Worm (Caenorhabditis elegans) whole organism, late embryonic: ENCODE data around the gene tbc-1.

Source experiments
- C08G9.2 ChIP-seq: sonication (generic microtip); optimal IDR thresholded peaks from 2 replicates; lab custom pipeline; 2016; ENCODE audit warnings: mild to moderate bottlenecking, missing genetic modification characterization, moderate library complexity, missing compliant biosample characterization
- C38D4.7 ChIP-seq: fragments of 200-800 bp; sonication (Bioruptor generic); optimal IDR thresholded peaks from 2 replicates; lab custom pipeline; 2018; ENCODE audit warnings: mild to moderate bottlenecking, missing genetic modification characterization, moderate library complexity, missing compliant biosample characterization
- F13H6.1 ChIP-seq: sonication (generic microtip); optimal IDR thresholded peaks from 2 replicates; lab custom pipeline; 2016; ENCODE audit warnings: missing genetic modification characterization, missing compliant biosample characterization
- K02D7.2 ChIP-seq: sonication (generic microtip); optimal IDR thresholded peaks from 2 replicates; lab custom pipeline; 2017; ENCODE audit warnings: mild to moderate bottlenecking, missing genetic modification characterization, missing compliant biosample characterization
- K09A11.1 ChIP-seq: sonication (generic microtip); optimal IDR thresholded peaks from 2 replicates; lab custom pipeline; 2017; ENCODE audit warnings: antibody characterized with exemption, mild to moderate bottlenecking, missing genetic modification characterization, missing compliant biosample characterization; ENCODE audit not compliant: insufficient read depth
- ceh-18 ChIP-seq: sonication (generic microtip); optimal IDR thresholded peaks from 2 replicates; lab custom pipeline; 2016; ENCODE audit warnings: missing genetic modification characterization, missing compliant biosample characterization
- ceh-22 ChIP-seq: sonication (generic microtip); optimal IDR thresholded peaks from 2 replicates; lab custom pipeline; 2017; ENCODE audit warnings: missing biosample characterization, missing genetic modification characterization
- ceh-30 ChIP-seq: fragments of 150-350 bp; optimal IDR thresholded peaks from 2 replicates; lab custom pipeline; 2014; ENCODE audit warnings: missing biosample characterization, missing genetic modification characterization
- ceh-31 ChIP-seq: sonication (generic microtip); optimal IDR thresholded peaks from 2 replicates; lab custom pipeline; 2016; ENCODE audit warnings: missing genetic modification characterization, missing compliant biosample characterization
- ceh-34 ChIP-seq: sonication (generic microtip); optimal IDR thresholded peaks from 2 replicates; lab custom pipeline; 2016; ENCODE audit warnings: mild to moderate bottlenecking, missing genetic modification characterization, missing compliant biosample characterization
- ceh-48 ChIP-seq: sonication (generic microtip); optimal IDR thresholded peaks from 2 replicates; lab custom pipeline; 2016; ENCODE audit warnings: missing genetic modification characterization, inconsistent platforms, missing compliant biosample characterization
- ceh-6 ChIP-seq: fragments of 200-800 bp; sonication (Bioruptor generic); optimal IDR thresholded peaks from 2 replicates; lab custom pipeline; 2018; ENCODE audit warnings: mild to moderate bottlenecking, missing genetic modification characterization, missing compliant biosample characterization
- ceh-9 ChIP-seq: sonication (generic microtip); optimal IDR thresholded peaks from 2 replicates; lab custom pipeline; 2016; ENCODE audit warnings: mild to moderate bottlenecking, missing genetic modification characterization, inconsistent platforms, missing compliant biosample characterization
- che-1 ChIP-seq: sonication (generic microtip); optimal IDR thresholded peaks from 2 replicates; lab custom pipeline; 2016; ENCODE audit warnings: mild to moderate bottlenecking, missing genetic modification characterization, missing compliant biosample characterization
- elt-4 ChIP-seq: sonication (generic microtip); optimal IDR thresholded peaks from 2 replicates; lab custom pipeline; 2016; ENCODE audit warnings: missing genetic modification characterization, missing compliant biosample characterization
- fax-1 ChIP-seq: sonication (generic microtip); optimal IDR thresholded peaks from 2 replicates; lab custom pipeline; 2016; ENCODE audit warnings: missing genotype, missing genetic modification characterization, missing compliant biosample characterization
- hlh-30 ChIP-seq: sonication (generic microtip); optimal IDR thresholded peaks from 2 replicates; lab custom pipeline; 2017; ENCODE audit warnings: antibody characterized with exemption, missing genetic modification characterization, missing compliant biosample characterization; ENCODE audit not compliant: insufficient read depth
- lim-6 ChIP-seq: sonication (generic microtip); optimal IDR thresholded peaks from 2 replicates; lab custom pipeline; 2016; ENCODE audit warnings: missing genetic modification characterization, missing compliant biosample characterization
- mec-3 ChIP-seq: sonication (generic microtip); optimal IDR thresholded peaks from 2 replicates; lab custom pipeline; 2016; ENCODE audit warnings: borderline replicate concordance, missing genetic modification characterization, missing compliant biosample characterization
- nfya-1 ChIP-seq: sonication (generic microtip); optimal IDR thresholded peaks from 2 replicates; lab custom pipeline; 2017; ENCODE audit warnings: missing genetic modification characterization, mild to moderate bottlenecking, missing compliant biosample characterization, antibody characterized with exemption, moderate library complexity
- nhr-232 ChIP-seq: sonication (generic microtip); optimal IDR thresholded peaks from 2 replicates; lab custom pipeline; 2016; ENCODE audit warnings: missing genetic modification characterization, missing compliant biosample characterization
- odd-2 ChIP-seq: sonication (generic microtip); optimal IDR thresholded peaks from 2 replicates; lab custom pipeline; 2017; ENCODE audit warnings: antibody characterized with exemption, mild to moderate bottlenecking, missing genetic modification characterization, missing compliant biosample characterization
- pat-9 ChIP-seq: fragments of 200-800 bp; sonication (Bioruptor generic); optimal IDR thresholded peaks from 2 replicates; lab custom pipeline; 2018; ENCODE audit warnings: mild to moderate bottlenecking, missing genetic modification characterization, moderate library complexity, missing compliant biosample characterization
- pax-1 ChIP-seq: fragments of 150-350 bp; optimal IDR thresholded peaks from 2 replicates; lab custom pipeline; 2014; ENCODE audit warnings: missing biosample characterization, missing genetic modification characterization
- pha-4 ChIP-seq: fragments of 150-350 bp; optimal IDR thresholded peaks from 2 replicates; lab custom pipeline; 2018; ENCODE audit warnings: missing biosample characterization, missing genetic modification reagents, missing genetic modification characterization
- pqm-1 ChIP-seq: sonication (generic microtip); optimal IDR thresholded peaks from 2 replicates; lab custom pipeline; 2016; ENCODE audit warnings: missing genetic modification characterization, missing compliant biosample characterization
- ref-2 ChIP-seq: sonication (generic microtip); optimal IDR thresholded peaks from 2 replicates; lab custom pipeline; 2016; ENCODE audit warnings: missing genetic modification characterization, missing compliant biosample characterization
- rnt-1 ChIP-seq: sonication (generic microtip); optimal IDR thresholded peaks from 2 replicates; lab custom pipeline; 2016; ENCODE audit warnings: missing genetic modification characterization, missing compliant biosample characterization
- sox-2 ChIP-seq: fragments of 200-800 bp; sonication (Bioruptor generic); IDR thresholded peaks from 2 replicates; pipeline ENCODE4 v1.3.6; 2022; ENCODE audit warnings: missing genetic modification reagents, missing genetic modification characterization, missing compliant biosample characterization
- sox-4 ChIP-seq: sonication (generic microtip); optimal IDR thresholded peaks from 2 replicates; lab custom pipeline; 2017; ENCODE audit warnings: mild to moderate bottlenecking, missing genetic modification characterization, inconsistent platforms, missing compliant biosample characterization
- syd-9 ChIP-seq: sonication (generic microtip); optimal IDR thresholded peaks from 2 replicates; lab custom pipeline; 2016; ENCODE audit warnings: mild to moderate bottlenecking, missing genetic modification characterization, moderate library complexity, missing compliant biosample characterization
- tbx-2 ChIP-seq: sonication (generic microtip); optimal IDR thresholded peaks from 2 replicates; lab custom pipeline; 2016; ENCODE audit warnings: missing genetic modification characterization, missing compliant biosample characterization
- ttx-3 ChIP-seq: sonication (generic microtip); optimal IDR thresholded peaks from 2 replicates; lab custom pipeline; 2016; ENCODE audit warnings: missing genetic modification reagents, missing genetic modification characterization, missing compliant biosample characterization
- unc-3 ChIP-seq, 2 experiments: fragments of 200-800 bp in 1 of 2; sonication (Bioruptor generic) in 1 of 2; sonication (generic microtip) in 1 of 2; conservative IDR thresholded peaks in 1 of 2; optimal IDR thresholded peaks in 1 of 2; 2 replicates each; pipeline versions ENCODE4 v1.3.6 to Lab custom; 2016 to 2022; ENCODE audit warnings: missing compliant biosample characterization in 2 of 2, missing genetic modification characterization in 2 of 2, missing genetic modification reagents in 1 of 2
- unc-42 ChIP-seq: sonication (generic microtip); optimal IDR thresholded peaks from 2 replicates; lab custom pipeline; 2016; ENCODE audit warnings: missing genotype, missing genetic modification characterization, missing compliant biosample characterization
- unc-55 ChIP-seq: sonication (generic microtip); optimal IDR thresholded peaks from 2 replicates; lab custom pipeline; 2017; ENCODE audit warnings: missing biosample characterization, missing genetic modification reagents, missing genetic modification characterization
- unc-86 ChIP-seq: sonication (generic microtip); optimal IDR thresholded peaks from 2 replicates; lab custom pipeline; 2016; ENCODE audit warnings: missing genetic modification characterization, missing compliant biosample characterization

The tbc-1 gene

DNA sequence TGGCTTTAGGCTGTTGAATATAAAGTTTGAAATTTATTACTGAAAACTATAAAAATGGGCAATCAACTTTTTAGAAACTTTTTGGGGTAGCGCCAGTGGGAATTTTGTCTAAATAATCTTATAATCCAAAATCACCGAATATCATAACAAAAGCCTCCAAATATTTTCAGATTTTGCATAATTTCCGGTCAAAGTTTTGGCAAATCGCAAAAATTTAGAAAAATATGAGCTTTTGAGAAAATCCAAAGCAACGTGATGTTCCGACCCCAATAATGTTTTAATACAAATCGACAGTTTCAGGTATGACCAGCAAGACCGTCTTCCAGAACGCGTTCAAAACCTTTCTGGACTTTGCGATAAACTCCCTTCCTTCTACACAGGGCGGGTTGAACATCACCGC lies 8.8 kb downstream of the tbc-1 start, which contains the start of gene emre-1:
Gene emre-1 (plus strand): TSS at position 301 of the 400 bp plus-strand sequence.
- no peak for TF ChIP-seq che-1 (tag; lab: Kevin White, UChicago)
- TF ChIP-seq unc-55 (GFP tag; lab: Kevin White, UChicago): no peak
- TF ChIP-seq ceh-34 (tag; lab: Kevin White, UChicago): no peak
- TF ChIP-seq C08G9.2 (tag; lab: Kevin White, UChicago): no peak
- no peak for TF ChIP-seq nfya-1 (tag; lab: Kevin White, UChicago)

DNA sequence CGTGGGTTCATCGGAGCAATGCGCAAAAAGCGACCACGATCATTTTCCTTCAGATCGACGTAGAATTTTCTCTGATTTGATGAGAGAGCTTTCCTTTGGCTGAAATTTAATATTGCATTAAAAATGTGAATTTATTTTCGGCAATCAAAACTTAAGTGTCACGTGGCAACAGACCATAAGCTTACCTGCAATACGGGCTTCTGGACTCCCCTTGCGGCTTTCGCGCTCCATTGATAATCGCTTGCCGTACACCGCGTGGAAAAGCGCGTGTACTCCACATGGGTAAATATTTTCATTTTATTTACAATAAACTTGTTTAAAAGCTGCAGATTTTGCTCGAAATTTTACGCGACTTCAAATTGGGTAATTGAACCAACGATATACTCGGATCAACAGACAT lies 12.0 kb downstream of the tbc-1 start, which contains the start of gene plp-2:
Gene plp-2 (minus strand): TSS at position 280 of the 400 bp plus-strand sequence.
- TF ChIP-seq pax-1 (tag; lab: Kevin White, UChicago) (peak; percentile 38), che-1 (tag; lab: Kevin White, UChicago) (no peak), nhr-232 (no peak), F13H6.1 (tag; lab: Kevin White, UChicago) (no peak), K09A11.1 (tag; lab: Kevin White, UChicago) (no peak), hlh-30 (tag; lab: Kevin White, UChicago) (peak; percentile 30)

DNA sequence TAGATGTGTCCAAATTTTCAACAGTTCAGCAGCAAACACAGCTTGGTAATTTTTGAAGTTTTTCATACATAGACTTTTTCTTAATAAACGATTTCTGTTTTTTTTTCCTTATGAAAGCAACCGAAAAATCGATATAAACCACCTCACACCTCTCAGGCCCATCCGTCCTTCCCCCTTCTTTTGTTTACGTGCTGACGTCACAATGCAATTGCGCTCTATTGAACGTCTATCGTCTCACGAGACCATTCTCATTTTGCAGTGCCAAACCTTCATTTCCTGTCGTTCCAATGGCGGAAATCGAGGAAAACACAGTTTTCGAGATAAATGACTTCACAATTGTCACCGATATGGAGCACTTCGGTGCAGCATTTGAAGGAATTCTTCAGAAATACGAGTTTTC lies 12.7 kb downstream of the tbc-1 start, which contains the start of gene rbg-1:
Gene rbg-1 (plus strand): TSS at position 260 of the 400 bp plus-strand sequence.
- TF ChIP-seq nfya-1 (tag; lab: Kevin White, UChicago) (peak; percentile 38), unc-55 (GFP tag; lab: Kevin White, UChicago) (peak; percentile 63), ceh-31 (tag; lab: Kevin White, UChicago) (peak; percentile 58), unc-3 (GFP tag; conservative IDR thresholded peaks at IDR 0.05; lab: Robert Waterston, UW) (no peak), unc-3 (tag; optimal IDR thresholded peaks at IDR 0.05; lab: Kevin White, UChicago) (no peak), ceh-22 (tag; lab: Kevin White, UChicago) (no peak), ceh-34 (tag; lab: Kevin White, UChicago) (peak; percentile 29), ceh-18 (peak; percentile 42), ceh-9 (tag; lab: Kevin White, UChicago) (no peak), tbx-2 (tag; lab: Kevin White, UChicago) (peak; percentile 47), ceh-6 (GFP tag; lab: Kevin White, UChicago) (no peak), unc-42 (tag; lab: Kevin White, UChicago) (peak; percentile 23), hlh-30 (tag; lab: Kevin White, UChicago) (peak; percentile 92), odd-2 (tag; lab: Kevin White, UChicago) (no peak), ttx-3 (tag; lab: Kevin White, UChicago) (no peak), ceh-30 (tag; lab: Kevin White, UChicago) (no peak), rnt-1 (tag; lab: Kevin White, UChicago) (peak; percentile 12), ceh-48 (tag; lab: Kevin White, UChicago) (peak; percentile 81), lim-6 (tag; lab: Kevin White, UChicago) (no peak)
- TF ChIP-seq, all 69 proteins: peak for 10

DNA sequence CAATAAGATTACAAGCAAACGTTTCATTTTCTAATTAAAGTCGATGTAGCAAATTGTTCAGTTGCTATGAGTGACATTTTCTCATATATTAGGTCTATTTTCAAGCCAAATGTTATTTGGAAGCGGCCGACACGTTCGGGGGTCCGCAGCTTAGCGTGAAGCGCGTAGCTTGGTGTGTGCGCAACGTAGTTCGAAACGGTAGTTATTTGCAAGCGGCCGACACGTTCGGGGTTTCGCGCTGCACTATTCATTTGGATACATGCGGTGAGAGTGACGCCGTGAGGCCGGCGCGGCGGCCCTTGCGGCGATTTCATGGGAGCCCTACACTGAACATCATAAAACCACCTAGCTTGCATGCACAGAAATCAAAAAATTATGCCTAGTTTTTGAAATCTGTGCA lies 17.6 kb downstream of the tbc-1 start:
- no peak for TF ChIP-seq tbx-2 (tag; lab: Kevin White, UChicago)
- TF ChIP-seq mec-3 (tag; lab: Kevin White, UChicago): no peak
- no peak for TF ChIP-seq pha-4
- no peak for TF ChIP-seq F13H6.1 (tag; lab: Kevin White, UChicago)
- TF ChIP-seq syd-9 (tag; lab: Kevin White, UChicago): no peak
- TF ChIP-seq K09A11.1 (tag; lab: Kevin White, UChicago): no peak
- no peak for TF ChIP-seq pax-1 (tag; lab: Kevin White, UChicago)
- TF ChIP-seq pqm-1 (tag; lab: Kevin White, UChicago): no peak
- TF ChIP-seq sox-4 (tag; lab: Kevin White, UChicago): no peak

DNA sequence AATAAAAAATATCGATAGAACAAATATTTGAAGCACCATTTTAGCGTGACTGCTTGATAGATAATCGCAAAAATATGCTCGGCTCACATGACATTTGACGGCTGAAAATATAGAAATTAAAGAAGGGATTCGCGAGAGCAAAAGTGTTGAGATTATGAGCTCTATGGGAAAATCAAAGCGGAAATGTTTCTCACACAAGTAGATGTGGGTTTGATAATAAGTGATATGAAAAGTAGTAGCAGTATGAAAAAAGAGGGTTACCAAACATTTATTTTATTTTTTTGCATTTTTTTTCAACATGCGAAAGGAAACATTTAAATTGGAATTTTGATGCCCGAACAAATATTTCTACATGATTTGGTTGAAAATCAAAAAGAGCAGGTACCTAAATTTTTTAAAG lies 20.7 kb downstream of the tbc-1 start, which contains the start of gene iglr-1:
Gene iglr-1 (minus strand): TSS at position 101 of the 400 bp plus-strand sequence.
- TF ChIP-seq tbx-2 (tag; lab: Kevin White, UChicago): no peak
- no peak for TF ChIP-seq K02D7.2
- no peak for TF ChIP-seq nhr-232
- no peak for TF ChIP-seq elt-4 (tag; lab: Kevin White, UChicago)
- no peak for TF ChIP-seq C38D4.7 (GFP tag; lab: Kevin White, UChicago)
- no peak for TF ChIP-seq sox-2 (GFP tag; lab: Robert Waterston, UW)
- TF ChIP-seq ref-2 (tag; lab: Kevin White, UChicago): no peak
- TF ChIP-seq pat-9 (tag; lab: Kevin White, UChicago): no peak
- TF ChIP-seq che-1 (tag; lab: Kevin White, UChicago): no peak
- no peak for TF ChIP-seq K09A11.1 (tag; lab: Kevin White, UChicago)
- no peak for TF ChIP-seq fax-1 (tag; lab: Kevin White, UChicago)
- TF ChIP-seq unc-86: no peak
